Worm (Caenorhabditis elegans) whole organism, midembryonic: ENCODE measurements around the gene Y7A5A.13.

Source experiments
- T22C8.4 ChIP-seq: fragments of 200-800 bp; sonication (Bioruptor generic); IDR thresholded peaks from 2 replicates; pipeline ENCODE4 v1.3.6; 2022; ENCODE audit warnings: missing genetic modification characterization, missing compliant biosample characterization
- cog-1 ChIP-seq: sonication (generic microtip); optimal IDR thresholded peaks from 2 replicates; lab custom pipeline; 2016; ENCODE audit warnings: missing genetic modification characterization, missing compliant biosample characterization
- flt-1 ChIP-seq: fragments of 200-800 bp; sonication (Bioruptor generic); IDR thresholded peaks from 2 replicates; pipeline ENCODE4 v1.3.6; 2022; ENCODE audit warnings: missing genetic modification characterization, missing compliant biosample characterization
- klf-2 ChIP-seq: fragments of 200-800 bp; sonication (Bioruptor generic); conservative IDR thresholded peaks from 2 replicates; pipeline ENCODE4 v1.3.6; 2022; ENCODE audit warnings: missing genetic modification reagents, missing genetic modification characterization, missing compliant biosample characterization
- med-1 ChIP-seq: sonication (generic microtip); optimal IDR thresholded peaks from 2 replicates; lab custom pipeline; 2017; ENCODE audit warnings: missing genetic modification characterization, mild to moderate bottlenecking, missing compliant biosample characterization, antibody characterized with exemption, missing genetic modification reagents; ENCODE audit not compliant: insufficient read depth
- ref-1 ChIP-seq: fragments of 200-800 bp; sonication (Bioruptor generic); conservative IDR thresholded peaks from 2 replicates; pipeline ENCODE4 v1.3.6; 2022; ENCODE audit warnings: missing genetic modification reagents, missing genetic modification characterization, missing compliant biosample characterization
- tab-1 ChIP-seq: fragments of 200-800 bp; sonication (Bioruptor generic); IDR thresholded peaks from 2 replicates; pipeline ENCODE4 v1.3.6; 2022; ENCODE audit warnings: missing genetic modification characterization, missing compliant biosample characterization
- ztf-23 ChIP-seq: fragments of 200-800 bp; sonication (Bioruptor generic); IDR thresholded peaks from 2 replicates; pipeline ENCODE4 v1.3.6; 2022; ENCODE audit warnings: missing genetic modification reagents, missing genetic modification characterization, missing compliant biosample characterization
- ztf-29 ChIP-seq: fragments of 200-800 bp; sonication (Bioruptor generic); IDR thresholded peaks from 2 replicates; pipeline ENCODE4 v1.3.6; 2022; ENCODE audit warnings: missing genetic modification reagents, missing genetic modification characterization, missing compliant biosample characterization

ce11 chrX:15771411-15771810, 2.2 kb upstream of the Y7A5A.13 start, which contains the start of gene Y7A5A.1:
- TF ChIP-seq T22C8.4, result no peak
- TF ChIP-seq flt-1, result no peak
- no peak for TF ChIP-seq ztf-23 (GFP tag; lab: Robert Waterston, UW)
- no peak for TF ChIP-seq klf-2 (GFP tag; lab: Robert Waterston, UW)
- TF ChIP-seq tab-1 (GFP tag; lab: Robert Waterston, UW), result no peak
- no peak for TF ChIP-seq med-1 (GFP tag; lab: Kevin White, UChicago)
- TF ChIP-seq cog-1 (tag; lab: Kevin White, UChicago), result no peak
- no peak for TF ChIP-seq ref-1 (GFP tag; lab: Robert Waterston, UW)
- TF ChIP-seq ztf-29, result no peak
